Worm (Caenorhabditis elegans) whole organism, L4 larva: ENCODE results near the gene T21H3.1.

Experiments used
- F49E8.2 ChIP-seq: sonication (generic microtip); optimal IDR thresholded peaks from 2 replicates; lab custom pipeline; 2016; ENCODE audit warnings: missing compliant biosample characterization, mild to moderate bottlenecking, missing genetic modification characterization, borderline replicate concordance
- aha-1 ChIP-seq: fragments of 150-350 bp; peaks from one replicate; lab custom pipeline; 2014; ENCODE audit warnings: missing biosample characterization, missing genetic modification characterization
- ama-1 ChIP-seq: fragments of 150-350 bp; optimal IDR thresholded peaks from 2 replicates; lab custom pipeline; 2014; ENCODE audit warnings: inconsistent platforms, mixed read lengths
- ceh-32 ChIP-seq: sonication (generic microtip); optimal IDR thresholded peaks from 2 replicates; lab custom pipeline; 2016; ENCODE audit warnings: mild to moderate bottlenecking, missing genetic modification characterization, missing compliant biosample characterization; ENCODE audit not compliant: poor library complexity
- dve-1 ChIP-seq: sonication (generic microtip); optimal IDR thresholded peaks from 2 replicates; lab custom pipeline; 2017; ENCODE audit warnings: antibody characterized with exemption, mild to moderate bottlenecking, missing genetic modification characterization, missing compliant biosample characterization; ENCODE audit not compliant: insufficient read depth
- egl-27 ChIP-seq: sonication (generic microtip); optimal IDR thresholded peaks from 3 replicates; lab custom pipeline; 2017; ENCODE audit warnings: missing biosample characterization, missing genetic modification reagents, missing genetic modification characterization
- fkh-10 ChIP-seq: fragments of 150-350 bp; optimal IDR thresholded peaks from 2 replicates; lab custom pipeline; 2014; ENCODE audit warnings: missing biosample characterization, missing genetic modification reagents, missing genetic modification characterization
- mdl-1 ChIP-seq, 2 experiments: fragments of 150-350 bp in 1 of 2; sonication (generic microtip) in 1 of 2; optimal IDR thresholded peaks; 2 replicates each; lab custom pipeline; 2014 to 2017; ENCODE audit warnings: missing biosample characterization in 2 of 2, missing genetic modification characterization in 2 of 2
- nhr-237 ChIP-seq: sonication (generic microtip); optimal IDR thresholded peaks from 2 replicates; lab custom pipeline; 2017; ENCODE audit warnings: missing biosample characterization, missing genetic modification characterization
- nhr-41 ChIP-seq: fragments of 200-800 bp; sonication (Bioruptor generic); IDR thresholded peaks from 2 replicates; pipeline ENCODE4 v1.3.6; 2022; ENCODE audit warnings: missing genetic modification reagents, missing genetic modification characterization, missing compliant biosample characterization
- pha-4 ChIP-seq, 2 experiments: fragments of 150-350 bp in 1 of 2; fragments of 200-800 bp in 1 of 2; sonication (Bioruptor generic) in 1 of 2; IDR thresholded peaks in 1 of 2; optimal IDR thresholded peaks in 1 of 2; 2 replicates each; pipeline versions ENCODE4 v1.3.6 to Lab custom; 2014 to 2022; ENCODE audit warnings: missing genetic modification characterization in 2 of 2, missing genetic modification reagents in 2 of 2, missing biosample characterization in 1 of 2, missing compliant biosample characterization in 1 of 2
- unc-39 ChIP-seq: sonication (generic microtip); optimal IDR thresholded peaks from 2 replicates; lab custom pipeline; 2017; ENCODE audit warnings: missing biosample characterization, missing genetic modification characterization
- vab-7 ChIP-seq: fragments of 200-800 bp; sonication (Bioruptor generic); IDR thresholded peaks from 2 replicates; pipeline ENCODE4 v1.3.6; 2022; ENCODE audit warnings: missing genetic modification reagents, missing genetic modification characterization, missing compliant biosample characterization

DNA sequence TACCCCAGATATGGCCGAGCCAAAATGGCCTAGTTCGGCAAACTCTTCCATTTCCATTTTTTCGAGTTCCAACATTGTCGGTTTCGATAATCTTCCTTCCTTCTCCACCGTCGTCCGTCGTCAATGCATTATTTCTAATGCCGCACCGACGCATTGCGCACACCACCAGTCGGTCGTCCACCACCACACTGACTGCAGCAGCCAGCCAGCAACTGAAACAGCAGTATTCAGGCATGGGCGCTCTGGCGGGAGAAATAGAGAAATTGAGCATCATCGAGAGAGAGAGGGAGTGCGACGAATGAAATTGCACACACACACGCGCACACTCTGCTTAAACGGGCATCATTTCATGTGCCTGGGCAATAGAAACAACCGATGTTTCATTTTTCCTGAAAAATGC lies 22.6 kb upstream of the T21H3.1 start:
- TF ChIP-seq aha-1 (no peak), fkh-10 (GFP tag; lab: Kevin White, UChicago) (no peak), mdl-1 (tag; optimal IDR thresholded peaks at IDR 0.05; lab: Kevin White, UChicago) (peak in 1 of 2 experiments; percentile 71), F49E8.2 (tag; lab: Kevin White, UChicago) (no peak), dve-1 (tag; lab: Kevin White, UChicago) (peak; percentile 72), ama-1 (lab: Kevin White, UChicago) (no peak), vab-7 (GFP tag; lab: Robert Waterston, UW) (no peak), egl-27 (no peak), nhr-41 (no peak), nhr-237 (no peak), unc-39 (tag; lab: Kevin White, UChicago) (no peak), pha-4 (GFP tag; IDR thresholded peaks at IDR 0.05; lab: Robert Waterston, UW) (no peak; the same call in 1 of the 2 replicates), pha-4 (tag; optimal IDR thresholded peaks at IDR 0.05; lab: Kevin White, UChicago) (no peak), ceh-32 (tag; lab: Kevin White, UChicago) (no peak)
